Worm (Caenorhabditis elegans) whole organism, young adult: ENCODE data around the gene T06D8.9.

Experiments
- Y79H2A.3 ChIP-seq: fragments of 200-800 bp; sonication (Bioruptor generic); conservative IDR thresholded peaks from 2 replicates; pipeline ENCODE4 v1.3.6; 2022; ENCODE audit warnings: missing genetic modification reagents, missing genetic modification characterization, missing compliant biosample characterization
- dox-1 ChIP-seq: fragments of 200-800 bp; sonication (Bioruptor generic); IDR thresholded peaks from 2 replicates; pipeline ENCODE4 v1.3.6; 2022; ENCODE audit warnings: missing genetic modification reagents, missing genetic modification characterization, missing compliant biosample characterization
- efl-1 ChIP-seq: fragments of 150-350 bp; optimal IDR thresholded peaks from 2 replicates; lab custom pipeline; 2014; ENCODE audit warnings: missing biosample characterization, missing genetic modification reagents, missing genetic modification characterization
- ets-4 ChIP-seq: fragments of 200-800 bp; sonication (Bioruptor generic); optimal IDR thresholded peaks from 2 replicates; lab custom pipeline; 2018; ENCODE audit warnings: mild to moderate bottlenecking, missing genetic modification characterization, missing compliant biosample characterization
- nhr-90 ChIP-seq: sonication (generic microtip); optimal IDR thresholded peaks from 2 replicates; lab custom pipeline; 2016; ENCODE audit warnings: missing genotype, mild to moderate bottlenecking, missing genetic modification characterization, missing compliant biosample characterization
- snpc-4 ChIP-seq, 5 experiments: fragments of 150-350 bp in 1 of 5; sonication (generic microtip) in 4 of 5; optimal IDR thresholded peaks; 2 replicates each; lab custom pipeline; 2014 to 2018; ENCODE audit warnings: missing genetic modification characterization in 5 of 5, missing biosample characterization in 3 of 5, antibody characterized with exemption in 2 of 5, mild to moderate bottlenecking in 2 of 5, missing compliant biosample characterization in 2 of 5, missing genotype in 2 of 5, moderate library complexity in 2 of 5, missing genetic modification reagents in 1 of 5

- TF ChIP-seq efl-1 (GFP tag; lab: Kevin White, UChicago) (no peak), Y79H2A.3 (GFP tag; lab: Robert Waterston, UW) (no peak), ets-4 (GFP tag; lab: Kevin White, UChicago) (no peak), nhr-90 (no peak), dox-1 (no peak), snpc-4 (GFP tag; optimal IDR thresholded peaks at IDR 0.05; lab: Kevin White, UChicago) (no peak), snpc-4 (tag; optimal IDR thresholded peaks at IDR 0.05; lab: Kevin White, UChicago) (no peak)
Measured at ce11 chrII:11193523-11193922, 45.9 kb upstream of the T06D8.9 start.
